Fruit fly (Drosophila melanogaster): Measurements from ENCODE around the gene ppk27.

Gene ppk27

dm6 chr3L:3760395-3760997 is 5.5 kb upstream of the ppk27 start (continued):
- TF ChIP-seq CG15696 (tag; optimal IDR thresholded peaks at IDR 0.05) = no peak
- peak; percentile 7 for TF ChIP-seq shn (GFP tag; optimal IDR thresholded peaks at IDR 0.05)
- peak; percentile 39 for TF ChIP-seq Hmr (GFP tag; optimal IDR thresholded peaks at IDR 0.05)
- TF ChIP-seq CG8924 (tag; optimal IDR thresholded peaks at IDR 0.05) = peak; percentile 13
- peak; percentile 25 for TF ChIP-seq scrt (GFP tag; optimal IDR thresholded peaks at IDR 0.05)
- TF ChIP-seq CG7556 (GFP tag; optimal IDR thresholded peaks at IDR 0.05) = peak; percentile 4
- TF ChIP-seq CG12236 (GFP tag; optimal IDR thresholded peaks at IDR 0.05) = no peak
- TF ChIP-seq CG43689 (GFP tag; IDR thresholded peaks at IDR 0.05) = no peak
- peak; percentile 26 to 60 for TF ChIP-seq dpn (GFP tag; optimal IDR thresholded peaks at IDR 0.05)
- TF ChIP-seq CG14050 (GFP tag; IDR thresholded peaks at IDR 0.05) = no peak; the same call in 2 of the 3 replicates
- peak; percentile 71 for TF ChIP-seq crol (GFP tag; IDR thresholded peaks at IDR 0.05)
- TF ChIP-seq ssp (GFP tag; IDR thresholded peaks at IDR 0.05) = no peak
- TF ChIP-seq trh (GFP tag; optimal IDR thresholded peaks at IDR 0.05) = peak; percentile 17
- peak; percentile 77; the same call in 2 of the 3 replicates for TF ChIP-seq so (GFP tag; IDR thresholded peaks at IDR 0.05)
- no peak for TF ChIP-seq CG7271 (tag; optimal IDR thresholded peaks at IDR 0.05)
- peak; percentile 21 for TF ChIP-seq CG6854 (GFP tag; optimal IDR thresholded peaks at IDR 0.05)
- no peak for TF ChIP-seq CG9215 (GFP tag; IDR thresholded peaks at IDR 0.05)
- no peak for TF ChIP-seq CG6765 (GFP tag; optimal IDR thresholded peaks at IDR 0.05)
- TF ChIP-seq crp (GFP tag; optimal IDR thresholded peaks at IDR 0.05) = no peak
- no peak for TF ChIP-seq emc (GFP tag; optimal IDR thresholded peaks at IDR 0.05)
- TF ChIP-seq Hand (GFP tag; optimal IDR thresholded peaks at IDR 0.05) = peak; percentile 37
- no peak for TF ChIP-seq CG3065 (GFP tag; optimal IDR thresholded peaks at IDR 0.05)
- TF ChIP-seq pan (optimal IDR thresholded peaks at IDR 0.05) = no peak
- peak in 1 of 2 experiments; percentile 65 for TF ChIP-seq pan (GFP tag; optimal IDR thresholded peaks at IDR 0.05 in 1 of 2, IDR thresholded peaks at IDR 0.05 in 1 of 2)
- TF ChIP-seq CG33213 (GFP tag; optimal IDR thresholded peaks at IDR 0.05) = no peak
- TF ChIP-seq CG10147 (GFP tag; optimal IDR thresholded peaks at IDR 0.05) = peak; percentile 31
- TF ChIP-seq Lhr (GFP tag; optimal IDR thresholded peaks at IDR 0.05) = no peak
- no peak for TF ChIP-seq z (GFP tag; IDR thresholded peaks at IDR 0.05)
- peak; percentile 56; the same call in 1 of the 2 replicates for TF ChIP-seq CG14014 (GFP tag; IDR thresholded peaks at IDR 0.05)
- 0 out of 2 replicates have a peak, but pooled peaks have one; percentile 12 for TF ChIP-seq CG32772 (GFP tag; IDR thresholded peaks at IDR 0.05)
- peak; percentile 78 for TF ChIP-seq row (GFP tag; IDR thresholded peaks at IDR 0.05)
- peak; percentile 63; the same call in 1 of the 2 replicates for TF ChIP-seq ranshi (GFP tag; IDR thresholded peaks at IDR 0.05)
- TF ChIP-seq pfk (GFP tag; optimal IDR thresholded peaks at IDR 0.05) = no peak
- no peak for TF ChIP-seq CG31365 (tag; optimal IDR thresholded peaks at IDR 0.05)
- no peak for TF ChIP-seq Side (GFP tag; optimal IDR thresholded peaks at IDR 0.05)
- TF ChIP-seq nmo (GFP tag; optimal IDR thresholded peaks at IDR 0.05) = no peak
- peak; percentile 21 for TF ChIP-seq Fer1 (GFP tag; optimal IDR thresholded peaks at IDR 0.05)
- TF ChIP-seq CG4730 (GFP tag; IDR thresholded peaks at IDR 0.05) = peak; percentile 29; the same call in 1 of the 2 replicates
- TF ChIP-seq danr (GFP tag; IDR thresholded peaks at IDR 0.05) = no peak
- TF ChIP-seq tgo (GFP tag; IDR thresholded peaks at IDR 0.05) = peak; percentile 31; the same call in 1 of the 3 replicates
- peak; percentile 80 for TF ChIP-seq nau (GFP tag; optimal IDR thresholded peaks at IDR 0.05)
- TF ChIP-seq otp (GFP tag; IDR thresholded peaks at IDR 0.05) = no peak
- no peak for TF ChIP-seq knrl (GFP tag; IDR thresholded peaks at IDR 0.05; ENCODE audit: partially characterized antibody)
- peak; percentile 32 for TF ChIP-seq CG3281 (GFP tag; optimal IDR thresholded peaks at IDR 0.05)
- 0 out of 2 replicates have a peak, but pooled peaks have one; percentile 13 for TF ChIP-seq CG14667 (GFP tag; IDR thresholded peaks at IDR 0.05)
- peak; percentile 3 for TF ChIP-seq CG10209 (GFP tag; optimal IDR thresholded peaks at IDR 0.05)
- 0 out of 2 replicates have a peak, but pooled peaks have one; percentile 17 for TF ChIP-seq NFAT (GFP tag; IDR thresholded peaks at IDR 0.05)
- no peak for TF ChIP-seq her (GFP tag; optimal IDR thresholded peaks at IDR 0.05)
- TF ChIP-seq ind (GFP tag; optimal IDR thresholded peaks at IDR 0.05) = peak; percentile 22
- no peak for TF ChIP-seq hbn (GFP tag; IDR thresholded peaks at IDR 0.05; ENCODE audit: partially characterized antibody)
